Fruit fly (Drosophila melanogaster): Measurements from ENCODE around the gene mora.
A peak's percentile ranks its signal among the peaks of the same experiment; 100 is the strongest.

mora gene

DNA sequence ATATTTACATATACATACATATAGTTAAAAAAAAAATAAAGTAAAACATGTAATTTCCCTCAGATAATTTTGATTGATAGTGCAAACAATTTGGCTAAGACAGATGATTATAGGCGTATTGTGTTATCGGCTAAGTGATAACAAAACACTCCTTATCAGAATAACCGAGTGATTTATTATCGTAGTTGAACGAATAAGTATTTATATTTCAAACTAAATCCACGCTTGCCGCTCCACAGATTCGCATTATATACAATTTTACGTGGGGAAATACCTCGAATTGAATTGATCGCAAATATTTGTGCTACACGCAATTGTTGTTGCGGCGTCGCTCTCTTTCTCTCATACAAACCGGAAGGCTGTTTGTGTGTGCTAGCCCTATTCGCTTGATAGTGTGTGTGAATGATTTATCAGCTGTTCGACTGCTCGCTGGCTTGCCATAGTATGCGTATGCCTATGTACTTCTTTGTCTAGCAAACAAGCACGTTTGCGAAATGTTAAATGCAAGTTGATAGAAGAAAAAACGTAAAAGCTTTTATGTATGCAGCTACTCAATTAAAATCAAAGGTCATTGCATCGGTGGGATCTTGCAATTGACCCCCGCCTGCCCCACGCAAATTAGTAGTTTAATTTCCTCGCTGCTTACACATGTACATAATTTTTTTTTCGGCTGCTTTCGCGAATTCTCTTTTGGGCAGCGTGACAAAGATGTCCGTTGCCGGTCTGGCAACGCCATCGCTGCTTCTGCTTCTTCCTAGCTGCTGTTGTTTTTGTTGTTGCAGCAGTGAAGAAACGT is 47.4 kb downstream of the mora start (continued):
- TF ChIP-seq fd59A (GFP tag; optimal IDR thresholded peaks at IDR 0.05) (peak; percentile 38), Gug (GFP tag; IDR thresholded peaks at IDR 0.05) (0 out of 2 replicates have a peak, but pooled peaks have one; percentile 25), Sox102F (GFP tag; optimal IDR thresholded peaks at IDR 0.05) (no peak), acj6 (GFP tag; optimal IDR thresholded peaks at IDR 0.05) (no peak), topi (GFP tag; optimal IDR thresholded peaks at IDR 0.05) (no peak), Ets21C (GFP tag; optimal IDR thresholded peaks at IDR 0.05) (no peak), cyc (GFP tag; optimal IDR thresholded peaks at IDR 0.05) (no peak), pdm3 (GFP tag; optimal IDR thresholded peaks at IDR 0.05) (no peak), OdsH (GFP tag; optimal IDR thresholded peaks at IDR 0.05) (no peak)

dm6 chr3R:24234162-24234529 is 48.0 kb downstream of the mora start:
- TF ChIP-seq Ets96B (tag; optimal IDR thresholded peaks at IDR 0.05) (no peak), CG10669 (GFP tag; optimal IDR thresholded peaks at IDR 0.05) (no peak), CG11902 (GFP tag; optimal IDR thresholded peaks at IDR 0.05) (no peak), dac (GFP tag; optimal IDR thresholded peaks at IDR 0.05) (no peak), CG8632 (GFP tag; optimal IDR thresholded peaks at IDR 0.05) (no peak), CG6792 (GFP tag; optimal IDR thresholded peaks at IDR 0.05) (no peak), CG6163 (GFP tag; IDR thresholded peaks at IDR 0.05) (no peak), CG16779 (tag; optimal IDR thresholded peaks at IDR 0.05) (no peak), dsx (GFP tag; optimal IDR thresholded peaks at IDR 0.05; ENCODE audit: poor library complexity, severe bottlenecking) (no peak), cyc (GFP tag; optimal IDR thresholded peaks at IDR 0.05) (no peak), CG31627 (GFP tag; optimal IDR thresholded peaks at IDR 0.05) (no peak), CG3032 (tag; optimal IDR thresholded peaks at IDR 0.05) (no peak), Sox14 (GFP tag; optimal IDR thresholded peaks at IDR 0.05) (no peak), Ets21C (GFP tag; optimal IDR thresholded peaks at IDR 0.05) (no peak), Eip75B (GFP tag; optimal IDR thresholded peaks at IDR 0.05) (no peak), fd85E (GFP tag; optimal IDR thresholded peaks at IDR 0.05) (no peak), CG1621 (tag; optimal IDR thresholded peaks at IDR 0.05) (no peak), Smox (GFP tag; optimal IDR thresholded peaks at IDR 0.05) (no peak), spab (GFP tag; optimal IDR thresholded peaks at IDR 0.05) (no peak), CG11762 (GFP tag; optimal IDR thresholded peaks at IDR 0.05; ENCODE audit: insufficient read depth) (no peak)

- TF ChIP-seq pdm3 (GFP tag; optimal IDR thresholded peaks at IDR 0.05) = no peak
- peak; percentile 93 for TF ChIP-seq CG6808 (GFP tag; optimal IDR thresholded peaks at IDR 0.05)
- TF ChIP-seq CG31627 (GFP tag; optimal IDR thresholded peaks at IDR 0.05) = no peak
These were observed 48.6 kb downstream of the mora start for dm6 chr3R:24234721-24235120.

Data from whole organism, prepupa.